Worm (Caenorhabditis elegans) whole organism, mixed stage, embryonic: ENCODE results near the gene sqv-8.

Experiments
- drap-1 ChIP-seq: fragments of 200-800 bp; sonication (Bioruptor generic); optimal IDR thresholded peaks from 3 replicates; lab custom pipeline; 2018; ENCODE audit warnings: mild to moderate bottlenecking, missing genetic modification characterization, missing compliant biosample characterization
- flh-1 ChIP-seq: fragments of 200-800 bp; sonication (Bioruptor generic); optimal IDR thresholded peaks from 2 replicates; lab custom pipeline; 2018; ENCODE audit warnings: mild to moderate bottlenecking, missing genetic modification characterization, moderate library complexity, missing compliant biosample characterization
- nhr-12 ChIP-seq: fragments of 150-350 bp; optimal IDR thresholded peaks from 2 replicates; lab custom pipeline; 2014; ENCODE audit warnings: missing biosample characterization, missing genetic modification characterization
- unc-62 ChIP-seq: fragments of 150-350 bp; optimal IDR thresholded peaks from 2 replicates; lab custom pipeline; 2014; ENCODE audit warnings: missing biosample characterization, missing genetic modification reagents, missing genetic modification characterization

- no peak for TF ChIP-seq drap-1 (GFP tag; lab: Kevin White, UChicago)
- no peak for TF ChIP-seq nhr-12 (tag; lab: Kevin White, UChicago)
- no peak for TF ChIP-seq unc-62 (GFP tag; lab: Kevin White, UChicago)
- no peak for TF ChIP-seq flh-1 (GFP tag; lab: Kevin White, UChicago)
Observed at ce11 chrII:9662797-9663196, 16.0 kb downstream of the sqv-8 start, which contains the start of gene cyp-13A10.
